Fruit fly (Drosophila melanogaster): ENCODE measurements around the gene bowl.

bowl gene

DNA sequence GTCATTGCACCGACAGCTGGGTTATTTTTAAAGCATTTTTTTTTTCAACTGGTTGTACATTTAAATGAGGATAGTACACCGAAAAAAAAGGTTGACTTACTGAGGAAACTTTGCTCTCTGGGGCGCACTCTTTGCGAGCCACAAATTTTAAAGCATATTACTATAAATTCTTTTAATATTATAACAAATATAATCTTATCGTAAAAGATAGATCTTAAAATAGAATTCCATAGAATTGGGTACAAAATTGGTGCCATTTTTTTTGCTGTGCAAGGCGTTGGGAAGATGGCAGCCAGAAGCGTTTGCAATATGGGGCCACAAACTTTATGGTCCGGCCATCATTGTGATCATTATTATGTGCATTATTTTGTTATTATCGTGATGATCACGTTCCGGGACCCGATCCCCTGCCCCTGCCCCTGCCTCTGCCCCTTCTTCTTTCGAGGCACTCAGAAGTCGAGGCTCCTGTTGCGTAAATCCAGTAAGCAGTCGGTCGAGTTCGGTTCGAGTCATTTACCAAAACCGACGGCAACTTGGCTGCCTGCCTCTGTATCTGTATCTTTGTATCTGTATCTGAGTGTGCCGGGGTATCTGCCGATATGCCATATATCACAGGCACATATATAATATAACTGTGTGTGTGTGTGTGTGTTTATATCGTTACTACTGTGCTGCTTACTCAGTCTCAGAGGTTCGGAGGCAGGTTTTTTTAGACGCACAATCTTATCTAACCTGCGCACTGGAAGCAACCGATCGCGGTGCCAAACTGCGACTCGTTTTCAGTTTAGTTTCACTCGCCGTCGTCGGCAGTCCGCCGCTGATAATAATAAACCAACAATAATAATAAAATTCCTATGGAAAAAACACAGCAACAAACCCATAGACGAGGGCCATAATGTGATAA is 6.9 kb downstream of the bowl start (continued):
- TF ChIP-seq CG11504 (tag; optimal IDR thresholded peaks at IDR 0.05) (peak; percentile 67), CG8359 (GFP tag; optimal IDR thresholded peaks at IDR 0.05; ENCODE audit: borderline replicate concordance) (peak; percentile 11), gce (GFP tag; IDR thresholded peaks at IDR 0.05) (no peak), CG3281 (GFP tag; optimal IDR thresholded peaks at IDR 0.05) (no peak), pros (GFP tag; optimal IDR thresholded peaks at IDR 0.05) (peak; percentile 75), trem (tag; optimal IDR thresholded peaks at IDR 0.05) (no peak), hth (optimal IDR thresholded peaks at IDR 0.05) (no peak), H15 (GFP tag; IDR thresholded peaks at IDR 0.05) (no peak), CG7745 (tag; optimal IDR thresholded peaks at IDR 0.05) (no peak), CG17361 (GFP tag; IDR thresholded peaks at IDR 0.05) (peak; percentile 32; the same call in 1 of the 3 replicates), cato (GFP tag; optimal IDR thresholded peaks at IDR 0.05; ENCODE audit: borderline replicate concordance) (no peak), mld (GFP tag; IDR thresholded peaks at IDR 0.05; ENCODE audit: partially characterized antibody) (no peak), CG3407 (GFP tag; optimal IDR thresholded peaks at IDR 0.05) (no peak), CG43689 (GFP tag; IDR thresholded peaks at IDR 0.05) (no peak), seq (GFP tag; IDR thresholded peaks at IDR 0.05) (no peak), run (tag; optimal IDR thresholded peaks at IDR 0.05) (no peak), gcm2 (GFP tag; optimal IDR thresholded peaks at IDR 0.05) (no peak), CG10543 (GFP tag; optimal IDR thresholded peaks at IDR 0.05) (peak; percentile 83), knrl (GFP tag; IDR thresholded peaks at IDR 0.05; ENCODE audit: partially characterized antibody) (no peak), Optix (GFP tag; IDR thresholded peaks at IDR 0.05) (no peak), CG9797 (GFP tag; optimal IDR thresholded peaks at IDR 0.05) (no peak), CG34376 (GFP tag; optimal IDR thresholded peaks at IDR 0.05) (peak; percentile 80), CG31365 (tag; optimal IDR thresholded peaks at IDR 0.05) (peak; percentile 6), tna (GFP tag; IDR thresholded peaks at IDR 0.05; ENCODE audit: partially characterized antibody) (peak; percentile 24; the same call in 1 of the 2 replicates), CG16779 (GFP tag; IDR thresholded peaks at IDR 0.05) (no peak), CG11695 (GFP tag; IDR thresholded peaks at IDR 0.05) (peak; percentile 38; the same call in 1 of the 3 replicates), insv (GFP tag; optimal IDR thresholded peaks at IDR 0.05) (no peak), Ssrp (tag; optimal IDR thresholded peaks at IDR 0.05) (peak; percentile 42), CG17385 (GFP tag; optimal IDR thresholded peaks at IDR 0.05) (peak; percentile 4), CG12769 (tag; optimal IDR thresholded peaks at IDR 0.05) (peak; percentile 81), CG30020 (tag; optimal IDR thresholded peaks at IDR 0.05) (no peak), CG11093 (GFP tag; IDR thresholded peaks at IDR 0.05) (no peak), CG3995 (GFP tag; optimal IDR thresholded peaks at IDR 0.05) (peak; percentile 30), sqz (GFP tag; optimal IDR thresholded peaks at IDR 0.05) (peak; percentile 47), Dbx (GFP tag; IDR thresholded peaks at IDR 0.05) (no peak), CG6765 (GFP tag; optimal IDR thresholded peaks at IDR 0.05) (peak; percentile 45), odd (GFP tag; optimal IDR thresholded peaks at IDR 0.05) (peak; percentile 42), row (GFP tag; IDR thresholded peaks at IDR 0.05) (peak; percentile 39; the same call in 1 of the 3 replicates), slp2 (GFP tag; optimal IDR thresholded peaks at IDR 0.05) (no peak), CG11560 (tag; IDR thresholded peaks at IDR 0.05) (no peak), yki (optimal IDR thresholded peaks at IDR 0.05) (no peak), CG18619 (GFP tag; optimal IDR thresholded peaks at IDR 0.05) (peak; percentile 16), chinmo (GFP tag; IDR thresholded peaks at IDR 0.05; ENCODE audit: partially characterized antibody) (peak; percentile 75; the same call in 1 of the 4 replicates), klu (GFP tag; IDR thresholded peaks at IDR 0.05) (no peak), danr (GFP tag; IDR thresholded peaks at IDR 0.05) (no peak), CG17612 (GFP tag; IDR thresholded peaks at IDR 0.05) (no peak), Mad (GFP tag; optimal IDR thresholded peaks at IDR 0.05) (no peak), sens (GFP tag) (peak; percentile 79), CG4404 (GFP tag; IDR thresholded peaks at IDR 0.05) (no peak)

Data from whole organism, embryonic.